Worm (Caenorhabditis elegans) whole organism, young adult: Measurements from ENCODE around the gene C28H8.2.

Source experiments
- B0035.1 ChIP-seq: sonication (generic microtip); optimal IDR thresholded peaks from 2 replicates; lab custom pipeline; 2016; ENCODE audit warnings: missing genetic modification characterization, mild to moderate bottlenecking, missing compliant biosample characterization, missing genotype, missing genetic modification reagents
- C17E4.6 ChIP-seq: fragments of 200-800 bp; sonication (Bioruptor generic); IDR thresholded peaks from 2 replicates; pipeline ENCODE4 v1.3.6; 2022; ENCODE audit warnings: missing genetic modification reagents, missing genetic modification characterization, missing compliant biosample characterization
- F10E7.11 ChIP-seq: sonication (generic microtip); optimal IDR thresholded peaks from 2 replicates; lab custom pipeline; 2017; ENCODE audit warnings: mild to moderate bottlenecking, missing genetic modification characterization, moderate library complexity, missing compliant biosample characterization
- F23B12.7 ChIP-seq: sonication (generic microtip); optimal IDR thresholded peaks from 2 replicates; lab custom pipeline; 2017; ENCODE audit warnings: missing genetic modification characterization, mild to moderate bottlenecking, missing compliant biosample characterization, antibody characterized with exemption, moderate library complexity; ENCODE audit not compliant: insufficient read depth
- F57C9.4 ChIP-seq: sonication (generic microtip); optimal IDR thresholded peaks from 2 replicates; lab custom pipeline; 2017; ENCODE audit warnings: mild to moderate bottlenecking, missing genetic modification characterization, missing compliant biosample characterization
- Y53G8AR.9 ChIP-seq: fragments of 200-800 bp; sonication (Bioruptor generic); conservative IDR thresholded peaks from 2 replicates; pipeline ENCODE4 v1.3.6; 2022; ENCODE audit warnings: missing genetic modification reagents, missing genetic modification characterization, missing compliant biosample characterization
- Y56A3A.18 ChIP-seq: fragments of 200-800 bp; sonication (Bioruptor generic); IDR thresholded peaks from 2 replicates; pipeline ENCODE4 v1.3.6; 2022; ENCODE audit warnings: missing genetic modification reagents, missing genetic modification characterization, missing compliant biosample characterization
- akir-1 ChIP-seq: fragments of 200-800 bp; sonication (Bioruptor generic); optimal IDR thresholded peaks from 2 replicates; lab custom pipeline; 2018; ENCODE audit warnings: mild to moderate bottlenecking, missing genetic modification characterization, moderate library complexity, missing compliant biosample characterization
- ama-1 ChIP-seq, 3 experiments: fragments of 150-350 bp in 1 of 3; sonication (generic microtip) in 2 of 3; optimal IDR thresholded peaks; 2 replicates each; lab custom pipeline; 2014 to 2018; ENCODE audit warnings: missing biosample characterization in 2 of 3, missing genetic modification characterization in 2 of 3, missing genetic modification reagents in 2 of 3
- attf-6 ChIP-seq: fragments of 200-800 bp; sonication (Bioruptor generic); IDR thresholded peaks from 2 replicates; pipeline ENCODE4 v1.3.6; 2022; ENCODE audit warnings: missing genetic modification reagents, missing genetic modification characterization, missing compliant biosample characterization
- bed-1 ChIP-seq: fragments of 200-800 bp; sonication (Bioruptor generic); IDR thresholded peaks from 2 replicates; pipeline ENCODE4 v1.3.6; 2022; ENCODE audit warnings: missing genetic modification reagents, missing genetic modification characterization, missing compliant biosample characterization
- cebp-1 ChIP-seq, 2 experiments: fragments of 200-800 bp in 1 of 2; sonication (Bioruptor generic) in 1 of 2; sonication (generic microtip) in 1 of 2; IDR thresholded peaks in 1 of 2; optimal IDR thresholded peaks in 1 of 2; 2 replicates each; pipeline versions ENCODE4 v1.3.6 to Lab custom; 2017 to 2022; ENCODE audit warnings: missing compliant biosample characterization in 2 of 2, missing genetic modification characterization in 2 of 2, mild to moderate bottlenecking in 1 of 2, missing genetic modification reagents in 1 of 2, moderate library complexity in 1 of 2
- ceh-100 ChIP-seq: fragments of 200-800 bp; sonication (Bioruptor generic); IDR thresholded peaks from 2 replicates; pipeline ENCODE4 v1.3.6; 2022; ENCODE audit warnings: missing genetic modification reagents, missing genetic modification characterization, missing compliant biosample characterization
- die-1 ChIP-seq: sonication (generic microtip); optimal IDR thresholded peaks from 2 replicates; lab custom pipeline; 2016; ENCODE audit warnings: missing genotype, mild to moderate bottlenecking, missing genetic modification characterization, missing compliant biosample characterization
- dpl-1 ChIP-seq: fragments of 150-350 bp; optimal IDR thresholded peaks from 2 replicates; lab custom pipeline; 2014; ENCODE audit warnings: missing biosample characterization, missing genetic modification reagents, missing genetic modification characterization
- efl-1 ChIP-seq: fragments of 150-350 bp; optimal IDR thresholded peaks from 2 replicates; lab custom pipeline; 2014; ENCODE audit warnings: missing biosample characterization, missing genetic modification reagents, missing genetic modification characterization
- egl-44 ChIP-seq: fragments of 200-800 bp; sonication (Bioruptor generic); IDR thresholded peaks from 2 replicates; pipeline ENCODE4 v1.3.6; 2022; ENCODE audit warnings: missing genetic modification reagents, missing genetic modification characterization, missing compliant biosample characterization
- egrh-3 ChIP-seq: fragments of 200-800 bp; sonication (Bioruptor generic); IDR thresholded peaks from 2 replicates; pipeline ENCODE4 v1.3.6; 2022; ENCODE audit warnings: missing genetic modification reagents, missing genetic modification characterization, missing compliant biosample characterization
- ekl-4 ChIP-seq: fragments of 200-800 bp; sonication (Bioruptor generic); IDR thresholded peaks from 2 replicates; pipeline ENCODE4 v1.3.6; 2022; ENCODE audit warnings: missing genetic modification reagents, missing genetic modification characterization, missing compliant biosample characterization
- gei-17 ChIP-seq: fragments of 200-800 bp; sonication (Bioruptor generic); optimal IDR thresholded peaks from 2 replicates; lab custom pipeline; 2018; ENCODE audit warnings: mild to moderate bottlenecking, missing genetic modification characterization, missing compliant biosample characterization
- hmg-1.2 ChIP-seq: fragments of 200-800 bp; sonication (Bioruptor generic); IDR thresholded peaks from 2 replicates; pipeline ENCODE4 v1.3.6; 2022; ENCODE audit warnings: missing genetic modification reagents, missing genetic modification characterization, missing compliant biosample characterization
- hrde-1 ChIP-seq: sonication (generic microtip); optimal IDR thresholded peaks from 2 replicates; lab custom pipeline; 2016; ENCODE audit warnings: missing genetic modification characterization, mild to moderate bottlenecking, missing compliant biosample characterization, moderate library complexity, missing genotype, missing genetic modification reagents, borderline replicate concordance
- let-607 ChIP-seq, 2 experiments: fragments of 200-800 bp in 1 of 2; sonication (Bioruptor generic) in 1 of 2; sonication (generic microtip) in 1 of 2; optimal IDR thresholded peaks; 2 replicates each; lab custom pipeline; 2016 to 2018; ENCODE audit warnings: mild to moderate bottlenecking in 2 of 2, missing compliant biosample characterization in 2 of 2, missing genetic modification characterization in 2 of 2, moderate library complexity in 2 of 2, missing genotype in 1 of 2
- lin-26 ChIP-seq: fragments of 200-800 bp; sonication (Bioruptor generic); IDR thresholded peaks from 2 replicates; pipeline ENCODE4 v1.3.6; 2022; ENCODE audit warnings: missing genetic modification reagents, missing genetic modification characterization, missing compliant biosample characterization
- lin-35 ChIP-seq, 3 experiments: fragments of 150-350 bp in 2 of 3; sonication (generic microtip) in 1 of 3; optimal IDR thresholded peaks; 2 replicates each; lab custom pipeline; 2014 to 2018; ENCODE audit warnings: missing biosample characterization in 3 of 3, missing genetic modification characterization in 3 of 3, missing genetic modification reagents in 3 of 3
- lin-40 ChIP-seq: sonication (generic microtip); optimal IDR thresholded peaks from 2 replicates; lab custom pipeline; 2016; ENCODE audit warnings: missing genetic modification characterization, mild to moderate bottlenecking, missing compliant biosample characterization, missing genotype, missing genetic modification reagents
- lir-1 ChIP-seq: fragments of 200-800 bp; sonication (Bioruptor generic); conservative IDR thresholded peaks from 2 replicates; pipeline ENCODE4 v1.3.6; 2022; ENCODE audit warnings: missing genetic modification reagents, missing genetic modification characterization, missing compliant biosample characterization
- lsy-27 ChIP-seq: sonication (generic microtip); optimal IDR thresholded peaks from 2 replicates; lab custom pipeline; 2017; ENCODE audit warnings: missing genetic modification characterization, mild to moderate bottlenecking, missing compliant biosample characterization, antibody characterized with exemption, missing genotype, borderline replicate concordance; ENCODE audit not compliant: insufficient read depth
- madf-3 ChIP-seq: fragments of 200-800 bp; sonication (Bioruptor generic); IDR thresholded peaks from 2 replicates; pipeline ENCODE4 v1.3.6; 2022; ENCODE audit warnings: missing genetic modification reagents, missing genetic modification characterization, missing compliant biosample characterization
- mcd-1 ChIP-seq: fragments of 200-800 bp; sonication (Bioruptor generic); IDR thresholded peaks from 2 replicates; pipeline ENCODE4 v1.3.6; 2022; ENCODE audit warnings: missing genetic modification reagents, missing genetic modification characterization, missing compliant biosample characterization
- mel-28 ChIP-seq: sonication (generic microtip); optimal IDR thresholded peaks from 2 replicates; lab custom pipeline; 2016; ENCODE audit warnings: borderline replicate concordance, mild to moderate bottlenecking, missing genetic modification characterization, missing compliant biosample characterization
- mxl-1 ChIP-seq: sonication (generic microtip); optimal IDR thresholded peaks from 2 replicates; lab custom pipeline; 2016; ENCODE audit warnings: missing genetic modification characterization, missing compliant biosample characterization
- nfya-1 ChIP-seq: sonication (generic microtip); optimal IDR thresholded peaks from 2 replicates; lab custom pipeline; 2017; ENCODE audit warnings: antibody characterized with exemption, missing compliant biosample characterization, missing genetic modification characterization, borderline replicate concordance; ENCODE audit not compliant: insufficient read depth
- nfyb-1 ChIP-seq: fragments of 200-800 bp; sonication (Bioruptor generic); IDR thresholded peaks from 2 replicates; pipeline ENCODE4 v1.3.6; 2022; ENCODE audit warnings: missing genetic modification reagents, missing genetic modification characterization, missing compliant biosample characterization
- nhr-27 ChIP-seq: fragments of 200-800 bp; sonication (Bioruptor generic); optimal IDR thresholded peaks from 2 replicates; lab custom pipeline; 2018; ENCODE audit warnings: mild to moderate bottlenecking, missing genetic modification characterization, moderate library complexity, missing compliant biosample characterization
- somi-1 ChIP-seq: fragments of 200-800 bp; sonication (Bioruptor generic); optimal IDR thresholded peaks from 2 replicates; lab custom pipeline; 2018; ENCODE audit warnings: mild to moderate bottlenecking, missing genetic modification characterization, missing compliant biosample characterization
- sptf-2 ChIP-seq: fragments of 200-800 bp; sonication (Bioruptor generic); optimal IDR thresholded peaks from 2 replicates; lab custom pipeline; 2018; ENCODE audit warnings: mild to moderate bottlenecking, missing genetic modification characterization, missing compliant biosample characterization
- tbp1 ChIP-seq: fragments of 200-800 bp; sonication (Bioruptor generic); optimal IDR thresholded peaks from 2 replicates; lab custom pipeline; 2018; ENCODE audit warnings: mild to moderate bottlenecking, missing genetic modification characterization, missing compliant biosample characterization
- xnd-1 ChIP-seq: sonication (generic microtip); optimal IDR thresholded peaks from 2 replicates; lab custom pipeline; 2016; ENCODE audit warnings: missing genotype, missing genetic modification reagents, missing genetic modification characterization, missing compliant biosample characterization
- ztf-25 ChIP-seq: fragments of 200-800 bp; sonication (Bioruptor generic); IDR thresholded peaks from 2 replicates; pipeline ENCODE4 v1.3.6; 2022; ENCODE audit warnings: missing genetic modification reagents, missing genetic modification characterization, missing compliant biosample characterization

C28H8.2 gene

DNA sequence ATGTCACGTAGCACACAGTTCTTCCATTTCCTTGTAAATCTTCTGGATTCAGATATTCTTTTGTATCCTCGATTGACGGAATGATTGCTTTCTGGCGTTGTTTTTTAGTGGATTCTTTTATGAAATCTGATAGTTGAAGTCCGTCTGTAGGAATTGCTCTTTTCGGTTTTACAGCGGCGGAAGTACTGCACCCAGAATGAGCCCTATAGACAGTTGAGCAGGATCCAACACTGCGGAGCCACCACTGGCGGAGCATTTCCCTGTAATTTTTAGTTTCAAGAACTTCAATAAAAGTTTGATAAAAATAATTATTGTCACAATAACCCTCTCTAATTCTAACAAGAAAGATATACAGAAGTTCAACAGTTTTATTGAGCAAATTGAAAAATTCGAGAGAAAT lies 25.7 kb downstream of the C28H8.2 start, which contains the start of gene F25B5.5:
TSS of gene F25B5.5 (minus strand) at position 260 of the 400 bp plus-strand sequence.
- TF ChIP-seq gei-17: no peak
- TF ChIP-seq F57C9.4: no peak
- no peak for TF ChIP-seq akir-1 (GFP tag; lab: Kevin White, UChicago)
- TF ChIP-seq egrh-3 (GFP tag; lab: Robert Waterston, UW): no peak
- TF ChIP-seq cebp-1 (GFP tag; IDR thresholded peaks at IDR 0.05; lab: Robert Waterston, UW): no peak
- peak; percentile 22 for TF ChIP-seq cebp-1 (tag; optimal IDR thresholded peaks at IDR 0.05; lab: Kevin White, UChicago)
- 0 out of 2 replicates have a peak, but pooled peaks have one; percentile 32 for TF ChIP-seq lin-26 (GFP tag; lab: Robert Waterston, UW)
- TF ChIP-seq lin-40 (tag; lab: Kevin White, UChicago): no peak
- no peak for TF ChIP-seq hmg-1.2 (GFP tag; lab: Robert Waterston, UW)
- TF ChIP-seq egl-44 (GFP tag; lab: Robert Waterston, UW): 0 out of 2 replicates have a peak, but pooled peaks have one; percentile 27
- no peak for TF ChIP-seq mxl-1 (tag; lab: Kevin White, UChicago)
- 0 out of 2 replicates have a peak, but pooled peaks have one; percentile 45 for TF ChIP-seq ekl-4 (GFP tag; lab: Robert Waterston, UW)
- TF ChIP-seq ztf-25: no peak
- TF ChIP-seq ama-1 (optimal IDR thresholded peaks at IDR 0.05; lab: Kevin White, UChicago): peak; percentile 53
- no peak for TF ChIP-seq ama-1 (GFP tag; optimal IDR thresholded peaks at IDR 0.05; lab: Kevin White, UChicago)
- TF ChIP-seq xnd-1 (tag; lab: Kevin White, UChicago): no peak
- 0 out of 2 replicates have a peak, but pooled peaks have one; percentile 12 for TF ChIP-seq madf-3 (GFP tag; lab: Robert Waterston, UW)
- no peak for TF ChIP-seq hrde-1 (tag; lab: Kevin White, UChicago)
- TF ChIP-seq lin-35 (GFP tag; optimal IDR thresholded peaks at IDR 0.05; lab: Kevin White, UChicago): peak in 1 of 3 experiments; percentile 32
- TF ChIP-seq sptf-2: no peak
- TF ChIP-seq nhr-27: no peak
- TF ChIP-seq die-1 (tag; lab: Kevin White, UChicago): no peak
- TF ChIP-seq ceh-100: no peak
- TF ChIP-seq F10E7.11 (tag; lab: Kevin White, UChicago): no peak
- TF ChIP-seq somi-1 (GFP tag; lab: Kevin White, UChicago): no peak
- TF ChIP-seq lir-1 (GFP tag; lab: Robert Waterston, UW): no peak
- TF ChIP-seq efl-1 (GFP tag; lab: Kevin White, UChicago): no peak
- TF ChIP-seq, all 124 proteins: peak for 7

DNA sequence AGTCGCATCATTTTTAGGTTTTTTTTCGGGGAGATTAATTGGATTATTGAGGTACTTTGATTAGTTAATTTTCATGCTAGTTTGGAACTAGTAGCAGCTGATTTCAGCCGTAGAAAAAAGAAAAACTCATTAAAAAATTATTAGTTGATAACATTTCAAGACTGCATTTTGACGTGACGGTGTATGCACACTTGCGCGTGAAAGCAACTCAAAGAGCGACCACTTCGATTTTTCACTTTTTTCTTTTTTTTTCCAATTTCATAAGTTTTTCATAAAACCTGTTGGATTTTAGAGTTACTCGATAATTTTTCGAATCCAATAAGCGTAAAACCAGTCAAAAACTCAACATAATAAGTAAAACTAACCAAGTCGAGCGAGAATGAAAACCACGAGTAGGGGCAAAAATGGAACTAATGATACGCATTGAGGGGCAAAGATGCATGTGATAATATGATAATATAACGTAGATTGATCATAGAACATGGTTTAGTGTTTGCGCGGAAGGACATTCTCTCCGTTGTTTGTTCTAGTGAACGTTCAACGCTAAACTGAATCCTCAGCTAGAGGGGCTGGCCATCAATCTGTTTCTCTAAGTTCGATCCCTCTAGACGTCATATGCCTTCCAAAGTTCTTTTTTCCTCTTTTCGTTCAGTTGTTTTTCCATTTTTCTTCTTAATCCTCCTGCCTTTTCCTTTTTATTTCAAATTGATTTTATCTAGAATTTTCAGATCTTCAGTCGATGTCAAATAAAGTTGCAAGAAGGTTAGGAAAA lies 28.2 kb downstream of the C28H8.2 start, which contains the start of the genes F25B5.6 and F25B5.3:
TSS of gene F25B5.6 (minus strand) at position 572 of the 772 bp plus-strand sequence.
TSS of gene F25B5.3 (plus strand) at position 722 of the 772 bp plus-strand sequence.
- TF ChIP-seq nfya-1 (no peak), Y56A3A.18 (GFP tag; lab: Robert Waterston, UW) (no peak), dpl-1 (no peak), tbp1 (no peak), lsy-27 (tag; lab: Kevin White, UChicago) (no peak), B0035.1 (tag; lab: Kevin White, UChicago) (no peak), F23B12.7 (tag; lab: Kevin White, UChicago) (peak; percentile 34), Y53G8AR.9 (GFP tag; lab: Robert Waterston, UW) (0 out of 2 replicates have a peak, but pooled peaks have one; percentile 23), let-607 (tag; optimal IDR thresholded peaks at IDR 0.05; lab: Kevin White, UChicago) (no peak), mcd-1 (GFP tag; lab: Robert Waterston, UW) (0 out of 2 replicates have a peak, but pooled peaks have one; percentile 14), nfyb-1 (GFP tag; lab: Robert Waterston, UW) (no peak), C17E4.6 (GFP tag; lab: Robert Waterston, UW) (no peak), cebp-1 (GFP tag; IDR thresholded peaks at IDR 0.05; lab: Robert Waterston, UW) (no peak), cebp-1 (tag; optimal IDR thresholded peaks at IDR 0.05; lab: Kevin White, UChicago) (peak; percentile 18), attf-6 (no peak), mel-28 (tag; lab: Kevin White, UChicago) (no peak), bed-1 (no peak)
